Fruit fly (Drosophila melanogaster) whole organism, prepupa: ENCODE data around the gene Clamp.

Experiments used
- Blimp-1 ChIP-seq: fragments of 200-800 bp; sonication (Bioruptor generic); optimal IDR thresholded peaks from 3 replicates; lab custom pipeline; 2017; ENCODE audit warnings: missing biosample characterization, missing genetic modification characterization, mild to moderate bottlenecking, moderate library complexity, missing genetic modification reagents
- CG10631 ChIP-seq: fragments of 200-800 bp; sonication (Bioruptor generic); optimal IDR thresholded peaks from 2 replicates; lab custom pipeline; 2016; ENCODE audit warnings: missing biosample characterization, missing genetic modification characterization
- CG11762 ChIP-seq: fragments of 200-800 bp; sonication (Bioruptor generic); optimal IDR thresholded peaks from 3 replicates; lab custom pipeline; 2016; ENCODE audit warnings: missing biosample characterization, missing genetic modification characterization; ENCODE audit not compliant: insufficient read depth
- CG11902 ChIP-seq: fragments of 200-800 bp; sonication (Bioruptor generic); optimal IDR thresholded peaks from 3 replicates; lab custom pipeline; 2016; ENCODE audit warnings: missing biosample characterization, missing genetic modification characterization
- CG1621 ChIP-seq: fragments of 200-800 bp; sonication (Bioruptor generic); optimal IDR thresholded peaks from 3 replicates; lab custom pipeline; 2018; ENCODE audit warnings: missing biosample characterization, mild to moderate bottlenecking, missing genetic modification characterization
- CG16779 ChIP-seq: fragments of 200-800 bp; sonication (Bioruptor generic); optimal IDR thresholded peaks from 3 replicates; lab custom pipeline; 2017; ENCODE audit warnings: missing biosample characterization, mild to moderate bottlenecking, missing genetic modification characterization
- CG3032 ChIP-seq: fragments of 200-800 bp; optimal IDR thresholded peaks from 2 replicates; lab custom pipeline; 2019; ENCODE audit warnings: missing biosample characterization, mild to moderate bottlenecking, missing genetic modification characterization, moderate library complexity
- CG31627 ChIP-seq: fragments of 200-800 bp; sonication (Bioruptor generic); optimal IDR thresholded peaks from 3 replicates; lab custom pipeline; 2016; ENCODE audit warnings: missing biosample characterization, missing genetic modification characterization
- CG32006 ChIP-seq: fragments of 200-800 bp; sonication (Bioruptor generic); optimal IDR thresholded peaks from 3 replicates; lab custom pipeline; 2017; ENCODE audit warnings: missing biosample characterization, mild to moderate bottlenecking, missing genetic modification characterization
- CG34406 ChIP-seq: fragments of 200-800 bp; sonication (Bioruptor generic); optimal IDR thresholded peaks from 3 replicates; lab custom pipeline; 2016; ENCODE audit warnings: missing biosample characterization, missing genetic modification characterization
- CG3919 ChIP-seq: fragments of 200-800 bp; sonication (Bioruptor generic); optimal IDR thresholded peaks from 3 replicates; lab custom pipeline; 2016; ENCODE audit warnings: missing biosample characterization, missing genetic modification characterization
- CG6163 ChIP-seq: fragments of 200-800 bp; sonication (Bioruptor generic); IDR thresholded peaks from 3 replicates; pipeline ENCODE4 v1.3.6; 2022; ENCODE audit warnings: missing biosample characterization, missing genetic modification characterization
- CG6276 ChIP-seq: fragments of 200-800 bp; sonication (Bioruptor generic); optimal IDR thresholded peaks from 2 replicates; lab custom pipeline; 2017; ENCODE audit warnings: missing biosample characterization, mild to moderate bottlenecking, missing genetic modification characterization
- CG6808 ChIP-seq: fragments of 200-800 bp; sonication (Bioruptor generic); optimal IDR thresholded peaks from 3 replicates; lab custom pipeline; 2017; ENCODE audit warnings: missing biosample characterization, missing genetic modification characterization, mild to moderate bottlenecking, moderate library complexity, missing genetic modification reagents
- CG6854 ChIP-seq: fragments of 200-800 bp; sonication (Bioruptor generic); optimal IDR thresholded peaks from 2 replicates; lab custom pipeline; 2017; ENCODE audit warnings: missing biosample characterization, mild to moderate bottlenecking, missing genetic modification characterization
- CG7368 ChIP-seq: fragments of 200-800 bp; sonication (Bioruptor generic); optimal IDR thresholded peaks from 3 replicates; lab custom pipeline; 2016; ENCODE audit warnings: missing biosample characterization, missing genetic modification characterization
- CG8119 ChIP-seq: fragments of 200-800 bp; sonication (Bioruptor generic); IDR thresholded peaks from 3 replicates; pipeline ENCODE4 v1.3.6; 2022; ENCODE audit warnings: missing biosample characterization, missing genetic modification characterization
- CG8319 ChIP-seq: fragments of 200-800 bp; sonication (Bioruptor generic); optimal IDR thresholded peaks from 3 replicates; lab custom pipeline; 2016; ENCODE audit warnings: missing biosample characterization, missing genetic modification characterization
- CG8632 ChIP-seq: fragments of 200-800 bp; sonication (Bioruptor generic); optimal IDR thresholded peaks from 3 replicates; lab custom pipeline; 2016; ENCODE audit warnings: missing biosample characterization, missing genetic modification characterization
- CG9139 ChIP-seq: fragments of 200-800 bp; sonication (Bioruptor generic); optimal IDR thresholded peaks from 3 replicates; lab custom pipeline; 2017; ENCODE audit warnings: missing biosample characterization, mild to moderate bottlenecking, missing genetic modification characterization
- Eip75B ChIP-seq: fragments of 200-800 bp; sonication (Bioruptor generic); optimal IDR thresholded peaks from 3 replicates; lab custom pipeline; 2016; ENCODE audit warnings: missing biosample characterization, missing genetic modification characterization
- Eip78C ChIP-seq: fragments of 200-800 bp; sonication (Bioruptor generic); peaks from one replicate; lab custom pipeline; 2016; ENCODE audit warnings: missing biosample characterization, missing genetic modification characterization
- Eip93F ChIP-seq: fragments of 200-800 bp; sonication (Bioruptor generic); optimal IDR thresholded peaks from 2 replicates; lab custom pipeline; 2016; ENCODE audit warnings: missing biosample characterization, mild to moderate bottlenecking, missing genetic modification characterization
- Ets21C ChIP-seq: fragments of 200-800 bp; sonication (Bioruptor generic); optimal IDR thresholded peaks from 3 replicates; lab custom pipeline; 2016; ENCODE audit warnings: missing biosample characterization, missing genetic modification characterization
- Gug ChIP-seq: fragments of 200-800 bp; sonication (Bioruptor generic); IDR thresholded peaks from 2 replicates; pipeline ENCODE4 v1.3.6; 2022; ENCODE audit warnings: missing biosample characterization, missing genetic modification characterization
- Hr38 ChIP-seq: sonication (Bioruptor generic); optimal IDR thresholded peaks from 2 replicates; lab custom pipeline; 2016; ENCODE audit warnings: missing biosample characterization, missing genetic modification characterization
- Hr4 ChIP-seq: fragments of 200-800 bp; sonication (Bioruptor generic); optimal IDR thresholded peaks from 3 replicates; lab custom pipeline; 2016; ENCODE audit warnings: missing biosample characterization, missing genetic modification characterization
- OdsH ChIP-seq: fragments of 200-800 bp; sonication (Bioruptor generic); optimal IDR thresholded peaks from 3 replicates; lab custom pipeline; 2016; ENCODE audit warnings: missing biosample characterization, missing genetic modification characterization
- Sox102F ChIP-seq: fragments of 200-800 bp; sonication (Bioruptor generic); optimal IDR thresholded peaks from 2 replicates; lab custom pipeline; 2016; ENCODE audit warnings: missing biosample characterization, mild to moderate bottlenecking, missing genetic modification characterization
- Sox14 ChIP-seq: fragments of 200-800 bp; sonication (Bioruptor generic); optimal IDR thresholded peaks from 3 replicates; lab custom pipeline; 2016; ENCODE audit warnings: missing biosample characterization, missing genetic modification characterization
- Sox15 ChIP-seq: fragments of 200-800 bp; sonication (Bioruptor generic); optimal IDR thresholded peaks from 3 replicates; lab custom pipeline; 2016; ENCODE audit warnings: missing biosample characterization, missing genetic modification characterization
- acj6 ChIP-seq: fragments of 200-800 bp; sonication (Bioruptor generic); optimal IDR thresholded peaks from 3 replicates; lab custom pipeline; 2016; ENCODE audit warnings: missing biosample characterization, missing genetic modification characterization
- cyc ChIP-seq: fragments of 200-800 bp; sonication (Bioruptor generic); optimal IDR thresholded peaks from 3 replicates; lab custom pipeline; 2016; ENCODE audit warnings: missing biosample characterization, missing genetic modification characterization
- dsx ChIP-seq: fragments of 200-800 bp; optimal IDR thresholded peaks from 3 replicates; lab custom pipeline; 2019; ENCODE audit warnings: missing biosample characterization, mild to moderate bottlenecking, missing genetic modification characterization, moderate library complexity; ENCODE audit not compliant: poor library complexity, severe bottlenecking
- eg ChIP-seq: fragments of 200-800 bp; sonication (Bioruptor generic); IDR thresholded peaks from 3 replicates; pipeline ENCODE4 v1.3.6; 2022; ENCODE audit warnings: missing biosample characterization, missing genetic modification characterization
- esn ChIP-seq: fragments of 200-800 bp; sonication (Bioruptor generic); optimal IDR thresholded peaks from 2 replicates; lab custom pipeline; 2016; ENCODE audit warnings: missing biosample characterization, mild to moderate bottlenecking, missing genetic modification characterization, moderate library complexity
- lz ChIP-seq: fragments of 200-800 bp; sonication (Bioruptor generic); optimal IDR thresholded peaks from 3 replicates; lab custom pipeline; 2016; ENCODE audit warnings: missing biosample characterization, missing genetic modification characterization
- salr ChIP-seq, 2 experiments: fragments of 200-800 bp; sonication (Bioruptor generic); optimal IDR thresholded peaks; 3 replicates each; lab custom pipeline; 2016 to 2018; ENCODE audit warnings: missing biosample characterization in 2 of 2, missing genetic modification characterization in 2 of 2, mild to moderate bottlenecking in 1 of 2
- spab ChIP-seq: fragments of 200-800 bp; sonication (Bioruptor generic); optimal IDR thresholded peaks from 2 replicates; lab custom pipeline; 2017; ENCODE audit warnings: missing biosample characterization, mild to moderate bottlenecking, missing genetic modification characterization, missing genetic modification reagents
- svp ChIP-seq: fragments of 200-800 bp; sonication (Bioruptor generic); peaks from one replicate; lab custom pipeline; 2016; ENCODE audit warnings: missing biosample characterization, missing genetic modification characterization
- topi ChIP-seq: fragments of 200-800 bp; sonication (Bioruptor generic); optimal IDR thresholded peaks from 3 replicates; lab custom pipeline; 2016; ENCODE audit warnings: missing biosample characterization, missing genetic modification characterization
- vri ChIP-seq: fragments of 200-800 bp; sonication (Bioruptor generic); optimal IDR thresholded peaks from 3 replicates; lab custom pipeline; 2016; ENCODE audit warnings: missing biosample characterization, mild to moderate bottlenecking, missing genetic modification characterization

The Clamp gene

DNA sequence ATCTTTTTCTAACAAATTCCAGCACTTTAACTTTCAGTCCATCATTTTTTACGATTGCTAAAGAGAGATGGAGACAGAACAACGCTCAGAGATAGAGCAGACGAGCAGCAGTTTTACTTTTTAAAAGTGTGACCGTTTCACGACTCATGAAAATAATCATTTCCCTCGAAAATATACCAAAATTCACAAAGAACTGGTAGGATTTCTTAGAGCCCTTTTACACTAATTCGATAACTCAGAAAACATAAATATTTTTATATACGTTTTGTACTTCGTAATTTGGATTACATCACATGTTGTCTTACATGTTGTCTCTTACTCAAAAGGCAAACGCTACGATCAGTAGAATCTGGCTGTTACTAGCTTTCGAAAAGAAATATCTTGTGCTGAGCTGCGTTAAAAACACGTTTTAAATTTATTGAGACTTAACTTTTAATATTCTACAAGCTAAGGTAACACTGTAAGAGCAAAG lies at the start of gene Clamp:
Clamp (minus strand) TSS at position 100 of the 472 bp plus-strand sequence.
- TF ChIP-seq CG3032 (tag; lab: Kevin White, UChicago), result peak; percentile 29
- TF ChIP-seq salr (GFP tag; optimal IDR thresholded peaks at IDR 0.05; lab: Kevin White, UChicago), result no peak
- no peak for TF ChIP-seq CG31627
- peak; percentile 12 for TF ChIP-seq Eip78C (GFP tag; lab: Kevin White, UChicago)
- TF ChIP-seq Sox14 (GFP tag; lab: Kevin White, UChicago), result no peak
- TF ChIP-seq CG6854, result peak; percentile 15
- peak; percentile 4 for TF ChIP-seq Hr4 (GFP tag; lab: Kevin White, UChicago)
- no peak for TF ChIP-seq CG11762 (GFP tag; lab: Kevin White, UChicago)
- TF ChIP-seq esn (GFP tag; lab: Kevin White, UChicago), result no peak
- no peak for TF ChIP-seq CG34406
- no peak for TF ChIP-seq CG7368 (GFP tag; lab: Kevin White, UChicago)

DNA sequence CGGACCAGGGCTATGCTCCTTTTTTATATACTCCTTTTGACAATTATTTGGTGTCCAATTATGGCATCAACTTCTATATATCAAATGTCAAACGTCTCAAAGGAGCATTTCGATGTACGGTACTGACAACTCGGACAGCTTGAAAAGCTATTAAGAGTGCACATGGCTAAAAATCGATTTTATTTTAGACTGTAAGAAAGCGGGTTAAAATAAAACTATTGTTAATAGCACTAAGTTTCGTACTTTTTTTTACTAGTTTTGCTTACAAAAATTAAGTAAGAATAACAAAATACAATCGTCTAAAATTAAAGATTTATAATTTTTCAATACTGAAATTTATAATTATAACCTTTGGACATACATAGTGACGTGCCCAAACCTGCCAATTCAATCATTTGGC lies 45.3 kb upstream of the Clamp start, which contains the start of gene Ir40a:
Ir40a (minus strand) TSS at position 101 of the 400 bp plus-strand sequence.
- TF ChIP-seq CG6808 (GFP tag; lab: Kevin White, UChicago), result no peak
- TF ChIP-seq CG8319 (GFP tag; lab: Kevin White, UChicago), result no peak
- no peak for TF ChIP-seq cyc
- no peak for TF ChIP-seq Gug
- no peak for TF ChIP-seq spab (GFP tag; lab: Kevin White, UChicago)
- TF ChIP-seq topi (GFP tag; lab: Kevin White, UChicago), result no peak
- no peak for TF ChIP-seq CG32006 (GFP tag; lab: Kevin White, UChicago)
- TF ChIP-seq CG6854, result no peak
- no peak for TF ChIP-seq CG6276 (GFP tag; lab: Kevin White, UChicago)
- no peak for TF ChIP-seq CG3032 (tag; lab: Kevin White, UChicago)
- TF ChIP-seq lz, result no peak
- no peak for TF ChIP-seq CG8632 (GFP tag; lab: Kevin White, UChicago)
- TF ChIP-seq Eip75B, result no peak
- TF ChIP-seq CG34406, result no peak

DNA sequence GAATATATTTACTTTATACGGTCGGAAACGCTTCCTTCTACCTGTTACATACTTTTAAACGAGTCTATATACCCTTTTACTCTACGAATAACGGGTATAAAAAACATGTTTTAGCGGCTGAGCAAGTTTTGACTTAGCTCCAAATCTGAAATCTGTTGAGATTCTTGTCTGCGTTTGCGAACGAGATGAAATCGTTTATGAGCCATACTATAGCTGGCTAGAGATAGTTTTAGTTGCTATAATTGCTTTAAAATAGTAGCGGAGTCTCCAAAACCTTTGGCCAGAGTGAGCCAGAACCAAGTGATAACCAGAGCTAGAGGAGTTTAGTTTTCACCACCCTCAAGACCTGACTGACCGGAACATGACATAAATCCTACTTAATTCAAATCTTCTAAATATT lies 7.5 kb upstream of the Clamp start:
- TF ChIP-seq Sox102F (GFP tag; lab: Kevin White, UChicago) (no peak), OdsH (GFP tag; lab: Kevin White, UChicago) (no peak)

DNA sequence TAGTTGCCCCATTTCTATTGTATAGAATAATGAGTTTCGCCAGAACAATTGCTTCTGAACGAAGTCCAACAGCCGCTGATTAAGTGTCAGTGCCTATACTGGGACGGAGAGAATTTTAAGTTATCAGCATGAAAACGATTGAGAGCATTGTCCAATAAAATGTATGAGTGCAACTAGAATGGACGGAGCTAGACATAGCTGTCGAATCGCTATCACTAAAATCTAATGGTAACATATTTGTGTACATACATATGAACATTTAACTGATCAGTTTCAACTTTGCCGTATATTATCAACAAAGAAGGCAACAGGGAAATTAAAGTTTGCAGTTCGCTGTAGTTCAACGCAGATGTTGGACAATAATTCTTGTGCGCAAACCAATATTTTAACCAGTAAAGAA lies 6.2 kb upstream of the Clamp start, which contains the start of gene CG3635:
CG3635 (plus strand) TSS at position 315 of the 400 bp plus-strand sequence.
- TF ChIP-seq svp, result no peak

- TF ChIP-seq CG3919 (GFP tag; lab: Kevin White, UChicago), result no peak
- TF ChIP-seq CG16779 (tag; lab: Kevin White, UChicago), result no peak
- TF ChIP-seq Sox102F (GFP tag; lab: Kevin White, UChicago), result peak; percentile 50
- TF ChIP-seq salr (GFP tag; optimal IDR thresholded peaks at IDR 0.05; lab: Kevin White, UChicago), result no peak
- TF ChIP-seq Sox15 (GFP tag; lab: Kevin White, UChicago), result no peak
- TF ChIP-seq CG6808 (GFP tag; lab: Kevin White, UChicago), result no peak
- no peak for TF ChIP-seq CG11902 (GFP tag; lab: Kevin White, UChicago)
- no peak for TF ChIP-seq spab (GFP tag; lab: Kevin White, UChicago)
- TF ChIP-seq CG8119 (GFP tag; lab: Robert Waterston, UW), result no peak
- no peak for TF ChIP-seq acj6 (GFP tag; lab: Kevin White, UChicago)
- TF ChIP-seq CG6163 (GFP tag; lab: Robert Waterston, UW), result no peak
- TF ChIP-seq Hr38, result no peak
- TF ChIP-seq CG10631 (GFP tag; lab: Kevin White, UChicago), result no peak
- TF ChIP-seq Eip78C (GFP tag; lab: Kevin White, UChicago), result peak; percentile 50
- no peak for TF ChIP-seq svp
- peak; percentile 3 for TF ChIP-seq Hr4 (GFP tag; lab: Kevin White, UChicago)
- no peak for TF ChIP-seq CG7368 (GFP tag; lab: Kevin White, UChicago)
- no peak for TF ChIP-seq dsx (GFP tag; lab: Kevin White, UChicago)
- no peak for TF ChIP-seq OdsH (GFP tag; lab: Kevin White, UChicago)
- TF ChIP-seq Eip93F (GFP tag; lab: Kevin White, UChicago), result peak; percentile 12
- TF ChIP-seq eg (GFP tag; lab: Robert Waterston, UW), result no peak
- no peak for TF ChIP-seq CG8319 (GFP tag; lab: Kevin White, UChicago)
- no peak for TF ChIP-seq CG11762 (GFP tag; lab: Kevin White, UChicago)
- no peak for TF ChIP-seq CG32006 (GFP tag; lab: Kevin White, UChicago)
- TF ChIP-seq Ets21C, result peak; percentile 9
- no peak for TF ChIP-seq CG9139 (GFP tag; lab: Kevin White, UChicago)
- TF ChIP-seq vri (GFP tag; lab: Kevin White, UChicago), result no peak
- TF ChIP-seq esn (GFP tag; lab: Kevin White, UChicago), result peak; percentile 49
- peak; percentile 7 for TF ChIP-seq Blimp-1 (GFP tag; lab: Kevin White, UChicago)
- peak; percentile 3 for TF ChIP-seq cyc
- TF ChIP-seq CG1621, result no peak
- TF ChIP-seq CG31627, result no peak
Observed at dm6 chr2L:22168559-22169027, 350 bp downstream of the Clamp start.
